Worm (Caenorhabditis elegans): ENCODE results near the gene lin-23.

The lin-23 gene

DNA sequence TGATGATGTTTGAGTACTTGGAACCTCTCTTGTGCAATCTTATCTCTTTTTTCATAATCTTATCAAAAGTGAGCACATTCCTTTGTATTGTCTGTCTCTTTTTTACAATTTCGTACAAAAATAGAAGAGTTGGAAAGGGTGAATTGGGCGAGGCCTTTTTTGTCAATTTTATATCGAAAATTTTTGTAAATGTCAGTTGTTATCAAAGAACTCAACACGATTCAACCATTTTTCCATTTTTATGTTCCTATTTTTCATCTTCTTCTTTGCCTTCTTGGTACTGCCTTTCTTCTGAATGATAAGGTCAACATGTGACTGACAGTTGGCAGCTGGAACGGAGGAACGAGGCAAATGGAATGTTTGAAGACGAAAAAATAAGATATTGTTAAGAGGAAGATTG lies 42.7 kb downstream of the lin-23 start (continued):
- peak; percentile 90 for TF ChIP-seq nhr-80 (tag; optimal IDR thresholded peaks at IDR 0.05)
- no peak for TF ChIP-seq ceh-79 (tag; optimal IDR thresholded peaks at IDR 0.05)
- TF ChIP-seq snpc-1.1 (tag; optimal IDR thresholded peaks at IDR 0.05; ENCODE audit: insufficient read depth): no peak
- no peak for TF ChIP-seq rec-8 (tag; optimal IDR thresholded peaks at IDR 0.05)
- no peak for TF ChIP-seq mel-28 (tag; optimal IDR thresholded peaks at IDR 0.05; ENCODE audit: borderline replicate concordance)
- peak; percentile 53 for TF ChIP-seq ets-4 (GFP tag; optimal IDR thresholded peaks at IDR 0.05)
- peak; percentile 26; the same call in 1 of the 2 replicates for TF ChIP-seq egl-44 (GFP tag; IDR thresholded peaks at IDR 0.05)
- TF ChIP-seq F22D6.2 (tag; optimal IDR thresholded peaks at IDR 0.05): no peak
- no peak for TF ChIP-seq ceh-40 (GFP tag; IDR thresholded peaks at IDR 0.05)
- TF ChIP-seq efl-1 (GFP tag; optimal IDR thresholded peaks at IDR 0.05): no peak
- peak in 1 of 2 experiments; percentile 24 for TF ChIP-seq let-607 (tag; optimal IDR thresholded peaks at IDR 0.05)
- no peak for TF ChIP-seq lin-35 (GFP tag; optimal IDR thresholded peaks at IDR 0.05)
- TF ChIP-seq egl-18 (GFP tag; IDR thresholded peaks at IDR 0.05): no peak

DNA sequence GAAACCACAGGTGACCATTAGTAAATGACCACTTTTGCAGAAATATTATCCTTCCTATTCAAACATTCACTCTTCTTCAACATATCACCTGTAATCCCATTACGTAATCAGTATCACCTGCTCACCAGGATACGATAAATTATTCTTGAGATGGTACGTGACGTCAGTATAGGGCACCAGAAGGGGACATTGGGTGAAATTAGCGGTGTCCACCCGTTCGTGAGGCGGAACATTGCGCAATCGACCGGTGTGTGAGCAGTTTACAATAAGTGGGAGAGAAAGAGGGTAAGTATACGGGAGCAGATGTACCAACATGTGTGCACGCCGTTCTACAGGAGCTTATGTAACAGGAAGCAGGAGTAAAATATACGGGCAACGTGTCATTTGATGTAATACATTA lies 46.9 kb downstream of the lin-23 start:
- TF ChIP-seq zim-3 (tag; optimal IDR thresholded peaks at IDR 0.05) (no peak), snpc-1.1 (tag; optimal IDR thresholded peaks at IDR 0.05; ENCODE audit: insufficient read depth) (no peak), somi-1 (GFP tag; optimal IDR thresholded peaks at IDR 0.05) (no peak), lin-26 (GFP tag; IDR thresholded peaks at IDR 0.05) (no peak), nhr-80 (tag; optimal IDR thresholded peaks at IDR 0.05) (no peak), ekl-4 (GFP tag; IDR thresholded peaks at IDR 0.05) (no peak), Y56A3A.18 (GFP tag; IDR thresholded peaks at IDR 0.05) (no peak), T26A5.8 (tag; optimal IDR thresholded peaks at IDR 0.05) (no peak), ztf-25 (GFP tag; IDR thresholded peaks at IDR 0.05) (no peak), nhr-179 (tag; optimal IDR thresholded peaks at IDR 0.05) (no peak), K12H6.12 (tag; optimal IDR thresholded peaks at IDR 0.05) (no peak), chd-7 (tag; optimal IDR thresholded peaks at IDR 0.05) (no peak), F10E7.11 (tag; optimal IDR thresholded peaks at IDR 0.05) (no peak), ceh-58 (GFP tag; IDR thresholded peaks at IDR 0.05) (no peak)

DNA sequence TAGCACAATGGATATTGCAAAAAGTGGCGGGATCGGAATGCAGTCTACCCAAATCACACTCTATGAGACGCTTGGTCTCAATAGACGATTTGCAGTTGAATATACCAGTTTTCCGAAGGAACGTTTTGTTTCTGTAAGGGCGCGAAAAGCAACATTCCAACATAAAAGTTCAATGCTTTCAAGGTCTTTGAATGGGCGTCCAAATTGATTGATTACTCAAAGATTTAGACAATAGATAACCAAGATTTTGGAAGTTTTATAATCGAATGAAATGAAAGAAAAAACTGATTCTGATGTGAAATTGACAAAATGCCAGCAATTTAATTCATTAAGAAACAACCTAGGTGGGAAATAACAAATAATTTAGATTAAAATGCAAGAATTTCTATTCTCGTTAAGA lies 48.1 kb downstream of the lin-23 start:
- no peak for TF ChIP-seq mxl-1 (tag; optimal IDR thresholded peaks at IDR 0.05)
- TF ChIP-seq ztf-6 (GFP tag; IDR thresholded peaks at IDR 0.05): no peak
- no peak for TF ChIP-seq nfya-1 (tag; optimal IDR thresholded peaks at IDR 0.05; ENCODE audit: borderline replicate concordance, insufficient read depth)
- no peak for TF ChIP-seq athp-1 (tag; optimal IDR thresholded peaks at IDR 0.05)
- TF ChIP-seq Y79H2A.3 (GFP tag; conservative IDR thresholded peaks at IDR 0.05): no peak
- no peak for TF ChIP-seq D2030.7 (GFP tag; IDR thresholded peaks at IDR 0.05)

DNA sequence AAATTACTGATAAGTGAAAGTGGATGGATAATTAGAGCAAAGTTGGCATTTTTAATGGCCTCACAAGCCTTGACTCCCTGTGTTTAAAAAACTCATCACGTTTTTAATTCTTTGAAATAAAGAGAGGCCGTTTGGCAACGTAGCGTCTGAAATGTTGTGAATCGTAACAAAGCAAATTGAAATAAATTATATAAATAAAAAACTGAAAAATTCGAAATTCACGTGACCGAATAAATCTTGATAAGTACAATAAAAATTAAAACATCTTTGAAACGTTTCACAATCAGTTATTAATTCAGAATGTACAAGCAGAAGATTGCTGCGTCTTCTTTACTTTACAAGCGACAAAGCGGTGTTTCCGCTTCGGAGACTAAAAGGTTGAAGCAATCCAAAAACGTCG lies 51.7 kb downstream of the lin-23 start, which contains the start of gene K03H9.3:
Gene K03H9.3, plus strand, starts transcription at position 301 of the 400 bp plus-strand sequence.
- TF ChIP-seq dox-1 (GFP tag; IDR thresholded peaks at IDR 0.05) (no peak), pbrm-1 (GFP tag; IDR thresholded peaks at IDR 0.05) (no peak), F52B5.7 (tag; optimal IDR thresholded peaks at IDR 0.05) (no peak), nhr-90 (tag; optimal IDR thresholded peaks at IDR 0.05) (no peak), snpc-1.1 (tag; optimal IDR thresholded peaks at IDR 0.05; ENCODE audit: insufficient read depth) (no peak), ets-4 (GFP tag; optimal IDR thresholded peaks at IDR 0.05) (no peak), ztf-28 (GFP tag; IDR thresholded peaks at IDR 0.05) (no peak), die-1 (tag; optimal IDR thresholded peaks at IDR 0.05) (no peak), pha-4 (tag; optimal IDR thresholded peaks at IDR 0.05) (no peak), Y53G8AR.9 (GFP tag; conservative IDR thresholded peaks at IDR 0.05) (no peak)

All from whole organism, young adult.